Fruit fly (Drosophila melanogaster) whole organism, embryonic: ENCODE data around the gene CG42759.
A peak's percentile ranks its signal among the peaks of the same experiment; 100 is the strongest.

ENCODE experiments used
- Aef1 ChIP-seq: fragments of 200-800 bp; sonication (Bioruptor generic); IDR thresholded peaks from 3 replicates; pipeline ENCODE4 v1.3.6; 2022; ENCODE audit warnings: missing biosample characterization, missing genetic modification characterization
- CG1024 ChIP-seq: fragments of 200-800 bp; sonication (Bioruptor generic); IDR thresholded peaks from 2 replicates; pipeline ENCODE4 v1.3.6; 2022; ENCODE audit warnings: missing biosample characterization, missing genetic modification characterization
- CG10321 ChIP-seq: fragments of 200-800 bp; sonication (Bioruptor generic); IDR thresholded peaks from 2 replicates; pipeline ENCODE4 v1.3.6; 2022; ENCODE audit warnings: missing biosample characterization, missing genetic modification characterization
- CG10431 ChIP-seq: fragments of 200-800 bp; sonication (Bioruptor generic); optimal IDR thresholded peaks from 3 replicates; lab custom pipeline; 2018; ENCODE audit warnings: missing biosample characterization, mild to moderate bottlenecking, missing genetic modification characterization
- CG12155 ChIP-seq: fragments of 200-800 bp; sonication (Bioruptor generic); optimal IDR thresholded peaks from 3 replicates; lab custom pipeline; 2016; ENCODE audit warnings: missing biosample characterization, missing genetic modification characterization
- CG17359 ChIP-seq: fragments of 200-800 bp; sonication (Bioruptor generic); optimal IDR thresholded peaks from 3 replicates; lab custom pipeline; 2018; ENCODE audit warnings: missing biosample characterization, mild to moderate bottlenecking, missing genetic modification characterization, moderate library complexity
- CG17385 ChIP-seq: fragments of 200-800 bp; sonication (Bioruptor generic); optimal IDR thresholded peaks from 3 replicates; lab custom pipeline; 2018; ENCODE audit warnings: missing biosample characterization, mild to moderate bottlenecking, missing genetic modification characterization
- CG1832 ChIP-seq: fragments of 200-800 bp; sonication (Bioruptor generic); optimal IDR thresholded peaks from 2 replicates; lab custom pipeline; 2017; ENCODE audit warnings: missing biosample characterization, mild to moderate bottlenecking, missing genetic modification characterization, inconsistent platforms
- CG30020 ChIP-seq: fragments of 200-800 bp; optimal IDR thresholded peaks from 2 replicates; lab custom pipeline; 2019; ENCODE audit warnings: missing biosample characterization, mild to moderate bottlenecking, missing genetic modification characterization, moderate library complexity
- CG31365 ChIP-seq: fragments of 200-800 bp; sonication (Bioruptor generic); optimal IDR thresholded peaks from 2 replicates; lab custom pipeline; 2018; ENCODE audit warnings: missing biosample characterization, mild to moderate bottlenecking, missing genetic modification characterization
- CG32772 ChIP-seq: fragments of 200-800 bp; sonication (Bioruptor generic); IDR thresholded peaks from 2 replicates; pipeline ENCODE4 v1.3.6; 2022; ENCODE audit warnings: missing biosample characterization, missing genetic modification characterization
- CG34224 ChIP-seq: fragments of 200-800 bp; sonication (Bioruptor generic); IDR thresholded peaks from 3 replicates; pipeline ENCODE4 v1.3.6; 2022; ENCODE audit warnings: missing biosample characterization, missing genetic modification characterization; ENCODE audit not compliant: partially characterized antibody
- CG4360 ChIP-seq: fragments of 200-800 bp; sonication (Bioruptor generic); IDR thresholded peaks from 2 replicates; pipeline ENCODE4 v1.3.6; 2022; ENCODE audit warnings: missing biosample characterization, missing genetic modification characterization
- CG7357 ChIP-seq: fragments of 200-800 bp; sonication (Bioruptor generic); IDR thresholded peaks from 3 replicates; pipeline ENCODE4 v1.3.6; 2022; ENCODE audit warnings: missing biosample characterization, missing genetic modification characterization
- CG7987 ChIP-seq: fragments of 200-800 bp; sonication (Bioruptor generic); optimal IDR thresholded peaks from 2 replicates; lab custom pipeline; 2018; ENCODE audit warnings: missing biosample characterization, mild to moderate bottlenecking, missing genetic modification characterization, moderate library complexity
- CG8281 ChIP-seq: fragments of 200-800 bp; sonication (Bioruptor generic); optimal IDR thresholded peaks from 2 replicates; lab custom pipeline; 2018; ENCODE audit warnings: missing biosample characterization, mild to moderate bottlenecking, missing genetic modification characterization, moderate library complexity
- CG8478 ChIP-seq: fragments of >200 bp; optimal IDR thresholded peaks from 2 replicates; lab custom pipeline; 2018
- CG8944 ChIP-seq: fragments of 200-800 bp; sonication (Bioruptor generic); optimal IDR thresholded peaks from 3 replicates; lab custom pipeline; 2016; ENCODE audit warnings: missing biosample characterization, missing genetic modification characterization
- CG9932 ChIP-seq: fragments of 200-800 bp; sonication (Bioruptor generic); IDR thresholded peaks from 2 replicates; pipeline ENCODE4 v1.3.6; 2022; ENCODE audit warnings: missing biosample characterization, missing genetic modification characterization
- CoRest ChIP-seq: fragments of 200-800 bp; sonication (Bioruptor generic); optimal IDR thresholded peaks from 3 replicates; lab custom pipeline; 2018; ENCODE audit warnings: missing biosample characterization, mild to moderate bottlenecking, missing genetic modification characterization, moderate library complexity
- D19B ChIP-seq: fragments of 200-800 bp; sonication (Bioruptor generic); optimal IDR thresholded peaks from 2 replicates; lab custom pipeline; 2017; ENCODE audit warnings: missing biosample characterization, mild to moderate bottlenecking, missing genetic modification characterization
- Dfd ChIP-seq, 2 experiments: fragments of >200 bp; optimal IDR thresholded peaks; 2 replicates each; lab custom pipeline; 2017; ENCODE audit warnings: missing biosample characterization in 2 of 2, missing genetic modification characterization in 2 of 2
- Eip74EF ChIP-seq, 2 experiments: fragments of 200-800 bp in 1 of 2; fragments of >200 bp in 1 of 2; sonication (Bioruptor generic) in 1 of 2; optimal IDR thresholded peaks; 2 replicates each; lab custom pipeline; 2017 to 2019; ENCODE audit warnings: missing biosample characterization in 2 of 2, missing genetic modification characterization in 2 of 2, mild to moderate bottlenecking in 1 of 2, moderate library complexity in 1 of 2
- Hey ChIP-seq: fragments of 200-800 bp; sonication (Bioruptor generic); optimal IDR thresholded peaks from 3 replicates; lab custom pipeline; 2018; ENCODE audit warnings: missing biosample characterization, mild to moderate bottlenecking, missing genetic modification characterization
- MTF-1 ChIP-seq: fragments of 200-800 bp; sonication (Bioruptor generic); optimal IDR thresholded peaks from 2 replicates; lab custom pipeline; 2018; ENCODE audit warnings: missing biosample characterization, mild to moderate bottlenecking, missing genetic modification characterization, borderline replicate concordance
- Oli ChIP-seq: fragments of 200-800 bp; sonication (Bioruptor generic); optimal IDR thresholded peaks from 2 replicates; lab custom pipeline; 2018; ENCODE audit warnings: missing biosample characterization, mild to moderate bottlenecking, missing genetic modification characterization, moderate library complexity
- ara ChIP-seq: fragments of 200-800 bp; sonication (Bioruptor generic); IDR thresholded peaks from 2 replicates; pipeline ENCODE4 v1.3.6; 2022; ENCODE audit warnings: missing biosample characterization, missing genetic modification characterization
- ase ChIP-seq: fragments of 200-800 bp; sonication (Bioruptor generic); IDR thresholded peaks from 3 replicates; pipeline ENCODE4 v1.3.6; 2022; ENCODE audit warnings: missing biosample characterization, missing genetic modification characterization
- bbx ChIP-seq: fragments of 200-800 bp; sonication (Bioruptor generic); IDR thresholded peaks from 2 replicates; pipeline ENCODE4 v1.3.6; 2022; ENCODE audit warnings: missing biosample characterization, missing genetic modification characterization; ENCODE audit not compliant: partially characterized antibody
- bsh ChIP-seq, 2 experiments: fragments of 200-800 bp; sonication (Bioruptor generic); optimal IDR thresholded peaks; 2 replicates each; lab custom pipeline; 2017 to 2018; ENCODE audit warnings: mild to moderate bottlenecking in 2 of 2, missing biosample characterization in 2 of 2, missing genetic modification characterization in 2 of 2, moderate library complexity in 1 of 2
- chm ChIP-seq: fragments of 200-800 bp; sonication (Bioruptor generic); IDR thresholded peaks from 2 replicates; pipeline ENCODE4 v1.3.6; 2022; ENCODE audit warnings: missing biosample characterization, missing genetic modification characterization
- dmrt11E ChIP-seq: fragments of 200-800 bp; sonication (Bioruptor generic); optimal IDR thresholded peaks from 3 replicates; lab custom pipeline; 2018; ENCODE audit warnings: missing biosample characterization, mild to moderate bottlenecking, missing genetic modification characterization, moderate library complexity
- en ChIP-seq: fragments of 200-800 bp; sonication (Bioruptor generic); optimal IDR thresholded peaks from 2 replicates; lab custom pipeline; 2016; ENCODE audit warnings: missing biosample characterization, missing genetic modification characterization
- grau ChIP-seq: fragments of 200-800 bp; optimal IDR thresholded peaks from 3 replicates; lab custom pipeline; 2019; ENCODE audit warnings: missing biosample characterization, mild to moderate bottlenecking, missing genetic modification characterization, moderate library complexity
- gsb-n ChIP-seq: fragments of 200-800 bp; sonication (Bioruptor generic); optimal IDR thresholded peaks from 3 replicates; lab custom pipeline; 2018; ENCODE audit warnings: missing biosample characterization, mild to moderate bottlenecking, missing genetic modification characterization
- ind ChIP-seq: fragments of 200-800 bp; sonication (Bioruptor generic); optimal IDR thresholded peaks from 3 replicates; lab custom pipeline; 2016; ENCODE audit warnings: missing biosample characterization, missing genetic modification characterization
- inv ChIP-seq: fragments of 200-800 bp; sonication (Bioruptor generic); IDR thresholded peaks from 2 replicates; pipeline ENCODE4 v1.3.6; 2022; ENCODE audit warnings: missing biosample characterization, missing genetic modification characterization; ENCODE audit not compliant: partially characterized antibody
- kay ChIP-seq: fragments of 200-800 bp; sonication (Bioruptor generic); optimal IDR thresholded peaks from 2 replicates; lab custom pipeline; 2016; ENCODE audit warnings: missing biosample characterization, missing genetic modification characterization
- maf-S ChIP-seq: fragments of 200-800 bp; sonication (Bioruptor generic); optimal IDR thresholded peaks from 2 replicates; lab custom pipeline; 2016; ENCODE audit warnings: missing biosample characterization, missing genetic modification characterization
- pros ChIP-seq: fragments of 200-800 bp; sonication (Bioruptor generic); optimal IDR thresholded peaks from 3 replicates; lab custom pipeline; 2019; ENCODE audit warnings: missing biosample characterization, mild to moderate bottlenecking, missing genetic modification characterization, moderate library complexity
- shn ChIP-seq: fragments of 200-800 bp; sonication (Bioruptor generic); optimal IDR thresholded peaks from 3 replicates; lab custom pipeline; 2016; ENCODE audit warnings: missing biosample characterization, missing genetic modification characterization
- sqz ChIP-seq: fragments of 200-800 bp; sonication (Bioruptor generic); optimal IDR thresholded peaks from 3 replicates; lab custom pipeline; 2018; ENCODE audit warnings: missing biosample characterization, mild to moderate bottlenecking, missing genetic modification characterization
- tll ChIP-seq, 2 experiments: fragments of 200-800 bp in 1 of 2; fragments of >200 bp in 1 of 2; sonication (Bioruptor generic) in 1 of 2; optimal IDR thresholded peaks; 2 replicates each; lab custom pipeline; 2017 to 2019; ENCODE audit warnings: missing biosample characterization in 2 of 2, missing genetic modification characterization in 2 of 2, mild to moderate bottlenecking in 1 of 2, moderate library complexity in 1 of 2
- tna ChIP-seq: fragments of 200-800 bp; sonication (Bioruptor generic); IDR thresholded peaks from 2 replicates; pipeline ENCODE4 v1.3.6; 2022; ENCODE audit warnings: missing biosample characterization, missing genetic modification characterization; ENCODE audit not compliant: partially characterized antibody
- tx ChIP-seq: fragments of 200-800 bp; sonication (Bioruptor generic); optimal IDR thresholded peaks from 2 replicates; lab custom pipeline; 2016; ENCODE audit warnings: missing biosample characterization, missing genetic modification characterization
- unc-4 ChIP-seq: fragments of 200-800 bp; sonication (Bioruptor generic); IDR thresholded peaks from 2 replicates; pipeline ENCODE4 v1.3.6; 2022; ENCODE audit warnings: missing biosample characterization, missing genetic modification characterization; ENCODE audit not compliant: partially characterized antibody
- usp ChIP-seq: fragments of >200 bp; optimal IDR thresholded peaks from 2 replicates; lab custom pipeline; 2017; ENCODE audit warnings: missing biosample characterization, missing genetic modification characterization
- zf30C ChIP-seq: fragments of 200-800 bp; sonication (Bioruptor generic); optimal IDR thresholded peaks from 3 replicates; lab custom pipeline; 2018; ENCODE audit warnings: missing biosample characterization, mild to moderate bottlenecking, missing genetic modification characterization

CG42759 gene

DNA sequence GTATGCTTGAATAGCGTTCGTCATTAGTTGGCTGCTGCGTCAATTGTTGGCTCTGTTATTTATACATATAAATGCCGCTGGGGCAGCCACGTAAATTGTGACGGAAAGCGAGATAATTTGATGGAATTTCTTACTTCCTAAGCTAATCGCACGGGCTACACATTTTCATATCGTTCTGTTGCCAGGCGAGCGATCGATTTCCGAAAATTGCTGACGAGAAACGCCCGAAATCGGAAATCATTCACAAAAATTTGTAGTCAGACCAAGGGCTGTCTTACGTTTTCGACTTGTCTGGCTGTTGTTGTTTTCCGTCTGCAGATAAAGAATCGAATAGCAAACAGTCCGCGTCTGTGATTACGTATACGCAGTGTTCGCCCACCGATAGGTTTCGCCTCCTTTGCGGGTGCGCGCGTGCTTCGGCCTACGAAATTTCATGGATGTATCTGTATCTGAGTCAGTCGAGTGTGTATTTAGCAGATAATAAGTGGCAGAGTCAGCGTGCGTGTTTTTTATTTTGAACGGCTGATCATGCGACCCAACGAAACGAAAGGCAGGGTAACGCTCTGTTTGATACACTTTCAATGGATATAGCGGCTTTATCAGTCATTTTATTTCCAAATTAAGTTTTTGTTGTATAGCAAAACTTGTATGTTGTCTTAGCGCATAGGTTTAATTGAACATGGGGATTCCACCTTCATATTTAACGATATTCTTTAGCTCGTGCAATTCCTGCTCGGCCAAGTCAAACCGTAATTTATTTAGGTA is 45.2 kb upstream of the CG42759 start (continued):
- no peak for TF ChIP-seq CG8478 (lab: Kevin White, UChicago)
- peak; percentile 38 for TF ChIP-seq kay (GFP tag; lab: Kevin White, UChicago)
- TF ChIP-seq CG1832: no peak
- peak; percentile 56; the same call in 1 of the 2 replicates for TF ChIP-seq chm (GFP tag; lab: Robert Waterston, UW)
- no peak for TF ChIP-seq tll (GFP tag; optimal IDR thresholded peaks at IDR 0.05; lab: Kevin White, UChicago)
- TF ChIP-seq D19B (GFP tag; lab: Kevin White, UChicago): peak; percentile 84
- no peak for TF ChIP-seq dmrt11E (tag; lab: Kevin White, UChicago)
- TF ChIP-seq MTF-1: no peak
- TF ChIP-seq CG17359: peak; percentile 72
- TF ChIP-seq CG8281 (tag; lab: Kevin White, UChicago): peak; percentile 47
- TF ChIP-seq Hey (tag; lab: Kevin White, UChicago): peak; percentile 59
- peak; percentile 63 for TF ChIP-seq CG7357 (GFP tag; lab: Robert Waterston, UW)
- peak; percentile 74 for TF ChIP-seq ind
- no peak for TF ChIP-seq usp
- TF ChIP-seq CG9932: peak; percentile 71
- TF ChIP-seq pros (GFP tag; lab: Kevin White, UChicago): no peak
- TF ChIP-seq CG1024: no peak
- peak; percentile 60 for TF ChIP-seq Aef1 (GFP tag; lab: Robert Waterston, UW)
- TF ChIP-seq CG10431: no peak
- peak; percentile 35; the same call in 1 of the 3 replicates for TF ChIP-seq CG34224 (GFP tag; lab: Robert Waterston, UW)
- TF ChIP-seq tx (GFP tag; lab: Kevin White, UChicago): peak; percentile 56
- TF ChIP-seq zf30C: no peak
- TF ChIP-seq CG7987 (GFP tag; lab: Kevin White, UChicago): peak; percentile 81
- peak in 1 of 2 experiments; percentile 80 for TF ChIP-seq Eip74EF (GFP tag; optimal IDR thresholded peaks at IDR 0.05; lab: Kevin White, UChicago)
- TF ChIP-seq CG31365 (tag; lab: Kevin White, UChicago): no peak
- peak; percentile 42 for TF ChIP-seq maf-S
- TF ChIP-seq CG4360 (GFP tag; lab: Robert Waterston, UW): peak; percentile 36; the same call in 1 of the 2 replicates
- no peak for TF ChIP-seq inv (GFP tag; lab: Robert Waterston, UW)
- peak; percentile 69 for TF ChIP-seq CG17385 (GFP tag; lab: Kevin White, UChicago)
- no peak for TF ChIP-seq bbx (GFP tag; lab: Robert Waterston, UW)
- peak in 1 of 2 experiments; percentile 42 for TF ChIP-seq bsh (GFP tag; optimal IDR thresholded peaks at IDR 0.05; lab: Kevin White, UChicago)
- TF ChIP-seq sqz: peak; percentile 45
- peak; percentile 47; the same call in 1 of the 3 replicates for TF ChIP-seq ase (GFP tag; lab: Robert Waterston, UW)
- TF ChIP-seq CG10321: no peak
- TF ChIP-seq ara (GFP tag; lab: Robert Waterston, UW): peak; percentile 60
- no peak for TF ChIP-seq Dfd (GFP tag; optimal IDR thresholded peaks at IDR 0.05; lab: Kevin White, UChicago)
- TF ChIP-seq gsb-n (tag; lab: Kevin White, UChicago): no peak
- TF ChIP-seq grau (tag; lab: Kevin White, UChicago): peak; percentile 73
- TF ChIP-seq unc-4 (GFP tag; lab: Robert Waterston, UW): no peak
- TF ChIP-seq shn (GFP tag; lab: Kevin White, UChicago): peak; percentile 57
- peak; percentile 22; the same call in 1 of the 2 replicates for TF ChIP-seq CG32772
- TF ChIP-seq CG12155 (GFP tag; lab: Kevin White, UChicago): peak; percentile 71
- TF ChIP-seq Oli: peak; percentile 71
- no peak for TF ChIP-seq CG30020 (tag; lab: Kevin White, UChicago)
- TF ChIP-seq CG8944 (GFP tag; lab: Kevin White, UChicago): peak; percentile 16
- TF ChIP-seq CoRest (tag; lab: Kevin White, UChicago): peak; percentile 71
- TF ChIP-seq en (GFP tag; lab: Kevin White, UChicago): peak; percentile 43
- no peak for TF ChIP-seq tna (GFP tag; lab: Robert Waterston, UW)
